Fruit fly (Drosophila melanogaster): ENCODE data around the gene SNF4Agamma.

The SNF4Agamma gene

dm6 chr3R:21263177-21263576, 122.6 kb downstream of the SNF4Agamma start (continued):
- TF ChIP-seq dati (GFP tag; IDR thresholded peaks at IDR 0.05), result no peak
- TF ChIP-seq CG2875 (GFP tag; optimal IDR thresholded peaks at IDR 0.05), result peak; percentile 50
- TF ChIP-seq pum (GFP tag; optimal IDR thresholded peaks at IDR 0.05), result no peak
- TF ChIP-seq so (GFP tag; IDR thresholded peaks at IDR 0.05), result 0 out of 3 replicates have a peak, but pooled peaks have one; percentile 35
- TF ChIP-seq CG11085 (GFP tag; IDR thresholded peaks at IDR 0.05), result peak; percentile 30; the same call in 1 of the 2 replicates
- no peak for TF ChIP-seq z (GFP tag; IDR thresholded peaks at IDR 0.05)
- TF ChIP-seq CG2199 (GFP tag; IDR thresholded peaks at IDR 0.05), result no peak
- TF ChIP-seq CG8478 (optimal IDR thresholded peaks at IDR 0.05), result no peak
- TF ChIP-seq psq (GFP tag; optimal IDR thresholded peaks at IDR 0.05), result no peak
- no peak for TF ChIP-seq gt (GFP tag; IDR thresholded peaks at IDR 0.05)
- peak; percentile 45 for TF ChIP-seq CG17385 (GFP tag; optimal IDR thresholded peaks at IDR 0.05)
- TF ChIP-seq CG2116 (GFP tag; optimal IDR thresholded peaks at IDR 0.05), result peak; percentile 33
- peak; percentile 27 for TF ChIP-seq CG33557 (GFP tag; optimal IDR thresholded peaks at IDR 0.05)
- TF ChIP-seq crol (GFP tag; IDR thresholded peaks at IDR 0.05), result no peak
- TF ChIP-seq CG9817 (tag; optimal IDR thresholded peaks at IDR 0.05), result no peak
- TF ChIP-seq CG15696 (tag; optimal IDR thresholded peaks at IDR 0.05), result no peak
- TF ChIP-seq MESR4 (GFP tag; optimal IDR thresholded peaks at IDR 0.05), result no peak
- peak; percentile 48 for TF ChIP-seq CG7987 (GFP tag; optimal IDR thresholded peaks at IDR 0.05)
- peak; percentile 34; the same call in 1 of the 2 replicates for TF ChIP-seq CG1024 (GFP tag; IDR thresholded peaks at IDR 0.05)
- peak; percentile 51 for TF ChIP-seq lab (GFP tag; optimal IDR thresholded peaks at IDR 0.05)
- no peak for TF ChIP-seq sisA (GFP tag; IDR thresholded peaks at IDR 0.05)
- no peak for TF ChIP-seq CG9797 (GFP tag; optimal IDR thresholded peaks at IDR 0.05)
- TF ChIP-seq CG11456 (GFP tag; IDR thresholded peaks at IDR 0.05), result peak; percentile 66; the same call in 1 of the 3 replicates
- TF ChIP-seq fd102C (GFP tag; optimal IDR thresholded peaks at IDR 0.05), result no peak
- peak; percentile 47 for TF ChIP-seq onecut (GFP tag; IDR thresholded peaks at IDR 0.05)
- peak; percentile 14 for TF ChIP-seq Fer1 (GFP tag; optimal IDR thresholded peaks at IDR 0.05)
- no peak for TF ChIP-seq Kr (GFP tag; optimal IDR thresholded peaks at IDR 0.05)
- TF ChIP-seq Atf-2 (GFP tag; optimal IDR thresholded peaks at IDR 0.05), result no peak
- TF ChIP-seq CG6791 (GFP tag; IDR thresholded peaks at IDR 0.05; ENCODE audit: partially characterized antibody), result no peak
- TF ChIP-seq CG10565 (GFP tag; optimal IDR thresholded peaks at IDR 0.05), result no peak
- TF ChIP-seq GATAe (GFP tag; conservative IDR thresholded peaks at IDR 0.05), result no peak
- no peak for TF ChIP-seq pfk (GFP tag; optimal IDR thresholded peaks at IDR 0.05)
- no peak for TF ChIP-seq eyg (GFP tag; optimal IDR thresholded peaks at IDR 0.05)
- TF ChIP-seq Fer2 (tag; optimal IDR thresholded peaks at IDR 0.05), result no peak
- no peak for TF ChIP-seq CG2129 (GFP tag; IDR thresholded peaks at IDR 0.05; ENCODE audit: partially characterized antibody)
- no peak for TF ChIP-seq Dll (GFP tag; IDR thresholded peaks at IDR 0.05; ENCODE audit: partially characterized antibody)
- no peak for TF ChIP-seq CG30431 (GFP tag; optimal IDR thresholded peaks at IDR 0.05)
- no peak for TF ChIP-seq nerfin-2 (GFP tag; IDR thresholded peaks at IDR 0.05; ENCODE audit: partially characterized antibody)
- TF ChIP-seq CG17568 (GFP tag; optimal IDR thresholded peaks at IDR 0.05), result peak; percentile 41
- peak; percentile 33 for TF ChIP-seq CG12659 (GFP tag; optimal IDR thresholded peaks at IDR 0.05)
- TF ChIP-seq CG1529 (GFP tag; optimal IDR thresholded peaks at IDR 0.05), result peak; percentile 37
- no peak for TF ChIP-seq CG18262 (tag; optimal IDR thresholded peaks at IDR 0.05)
- no peak for TF ChIP-seq twi (tag; optimal IDR thresholded peaks at IDR 0.05)
- no peak for TF ChIP-seq CG10321 (GFP tag; IDR thresholded peaks at IDR 0.05)
- TF ChIP-seq Ravus (GFP tag; IDR thresholded peaks at IDR 0.05), result no peak
- TF ChIP-seq stc (GFP tag; IDR thresholded peaks at IDR 0.05), result peak; percentile 61; the same call in 1 of the 2 replicates
- no peak for TF ChIP-seq CG33213 (GFP tag; optimal IDR thresholded peaks at IDR 0.05)
- TF ChIP-seq Deaf1 (tag; optimal IDR thresholded peaks at IDR 0.05), result no peak
- peak; percentile 35 for TF ChIP-seq CG8388 (GFP tag; optimal IDR thresholded peaks at IDR 0.05)
- TF ChIP-seq CG10462 (GFP tag; optimal IDR thresholded peaks at IDR 0.05), result no peak
- TF ChIP-seq esg (GFP tag; conservative IDR thresholded peaks at IDR 0.05), result no peak
